Fruit fly (Drosophila melanogaster) whole organism, embryonic: ENCODE measurements around the gene CG5382.

Experiments
- Asciz ChIP-seq: fragments of 200-800 bp; sonication (Bioruptor generic); optimal IDR thresholded peaks from 2 replicates; lab custom pipeline; 2017; ENCODE audit warnings: missing biosample characterization, mild to moderate bottlenecking, missing genetic modification characterization, missing genetic modification reagents
- CG10209 ChIP-seq: fragments of 200-800 bp; sonication (Bioruptor generic); optimal IDR thresholded peaks from 3 replicates; lab custom pipeline; 2017; ENCODE audit warnings: missing biosample characterization, mild to moderate bottlenecking, missing genetic modification characterization, missing genetic modification reagents
- CG10267 ChIP-seq: fragments of 200-800 bp; sonication (Bioruptor generic); optimal IDR thresholded peaks from 2 replicates; lab custom pipeline; 2018; ENCODE audit warnings: missing biosample characterization, mild to moderate bottlenecking, missing genetic modification characterization, moderate library complexity
- CG12236 ChIP-seq: fragments of 200-800 bp; sonication (Bioruptor generic); optimal IDR thresholded peaks from 2 replicates; lab custom pipeline; 2016; ENCODE audit warnings: missing biosample characterization, missing genetic modification characterization
- CG12659 ChIP-seq: fragments of 200-800 bp; sonication (Bioruptor generic); optimal IDR thresholded peaks from 3 replicates; lab custom pipeline; 2017; ENCODE audit warnings: mild to moderate bottlenecking, missing biosample characterization, missing genetic modification reagents, missing genetic modification characterization
- CG13894 ChIP-seq: fragments of 200-800 bp; sonication (Bioruptor generic); optimal IDR thresholded peaks from 3 replicates; lab custom pipeline; 2018; ENCODE audit warnings: missing biosample characterization, mild to moderate bottlenecking, missing genetic modification characterization, moderate library complexity
- CG14710 ChIP-seq: fragments of 200-800 bp; sonication (Bioruptor generic); optimal IDR thresholded peaks from 3 replicates; lab custom pipeline; 2019; ENCODE audit warnings: missing biosample characterization, mild to moderate bottlenecking, missing genetic modification characterization, moderate library complexity
- CG14860 ChIP-seq: fragments of 200-800 bp; sonication (Bioruptor generic); IDR thresholded peaks from 3 replicates; pipeline ENCODE4 v1.3.6; 2022; ENCODE audit warnings: missing biosample characterization, missing genetic modification characterization; ENCODE audit not compliant: partially characterized antibody
- CG15011 ChIP-seq: fragments of 200-800 bp; sonication (Bioruptor generic); optimal IDR thresholded peaks from 3 replicates; lab custom pipeline; 2018; ENCODE audit warnings: missing biosample characterization, mild to moderate bottlenecking, missing genetic modification characterization
- CG15073 ChIP-seq: fragments of 200-800 bp; sonication (Bioruptor generic); optimal IDR thresholded peaks from 2 replicates; lab custom pipeline; 2016; ENCODE audit warnings: missing biosample characterization, missing genetic modification characterization
- CG17612 ChIP-seq: fragments of 200-800 bp; sonication (Bioruptor generic); IDR thresholded peaks from 2 replicates; pipeline ENCODE4 v1.3.6; 2022; ENCODE audit warnings: missing biosample characterization, missing genetic modification characterization
- CG17802 ChIP-seq: fragments of 200-800 bp; sonication (Bioruptor generic); optimal IDR thresholded peaks from 2 replicates; lab custom pipeline; 2018; ENCODE audit warnings: missing biosample characterization, mild to moderate bottlenecking, missing genetic modification characterization, moderate library complexity
- CG1792 ChIP-seq: fragments of 200-800 bp; sonication (Bioruptor generic); optimal IDR thresholded peaks from 2 replicates; lab custom pipeline; 2016; ENCODE audit warnings: missing biosample characterization, missing genetic modification characterization
- CG1832 ChIP-seq: fragments of 200-800 bp; sonication (Bioruptor generic); optimal IDR thresholded peaks from 2 replicates; lab custom pipeline; 2017; ENCODE audit warnings: missing biosample characterization, mild to moderate bottlenecking, missing genetic modification characterization, inconsistent platforms
- CG2129 ChIP-seq: fragments of 200-800 bp; sonication (Bioruptor generic); IDR thresholded peaks from 2 replicates; pipeline ENCODE4 v1.3.6; 2022; ENCODE audit warnings: missing biosample characterization, missing genetic modification characterization; ENCODE audit not compliant: partially characterized antibody
- CG30431 ChIP-seq: fragments of 200-800 bp; sonication (Bioruptor generic); optimal IDR thresholded peaks from 2 replicates; lab custom pipeline; 2017; ENCODE audit warnings: missing biosample characterization, missing genetic modification characterization
- CG6683 ChIP-seq: fragments of 200-800 bp; sonication (Bioruptor generic); optimal IDR thresholded peaks from 2 replicates; lab custom pipeline; 2017; ENCODE audit warnings: missing biosample characterization, mild to moderate bottlenecking, missing genetic modification characterization, missing genetic modification reagents
- CG6813 ChIP-seq: fragments of 200-800 bp; sonication (Bioruptor generic); optimal IDR thresholded peaks from 2 replicates; lab custom pipeline; 2017; ENCODE audit warnings: missing biosample characterization, missing genetic modification characterization, mild to moderate bottlenecking, moderate library complexity, missing genetic modification reagents
- CG9437 ChIP-seq: fragments of 200-800 bp; sonication (Bioruptor generic); optimal IDR thresholded peaks from 2 replicates; lab custom pipeline; 2018; ENCODE audit warnings: missing biosample characterization, mild to moderate bottlenecking, missing genetic modification characterization
- CG9727 ChIP-seq: fragments of 200-800 bp; sonication (Bioruptor generic); optimal IDR thresholded peaks from 3 replicates; lab custom pipeline; 2017; ENCODE audit warnings: missing biosample characterization, mild to moderate bottlenecking, missing genetic modification characterization
- CG9817 ChIP-seq: fragments of 200-800 bp; sonication (Bioruptor generic); optimal IDR thresholded peaks from 2 replicates; lab custom pipeline; 2018; ENCODE audit warnings: missing biosample characterization, mild to moderate bottlenecking, missing genetic modification characterization, moderate library complexity
- Camta ChIP-seq: fragments of 200-800 bp; sonication (Bioruptor generic); optimal IDR thresholded peaks from 2 replicates; lab custom pipeline; 2016; ENCODE audit warnings: missing biosample characterization, missing genetic modification characterization
- CoRest ChIP-seq: fragments of 200-800 bp; sonication (Bioruptor generic); optimal IDR thresholded peaks from 3 replicates; lab custom pipeline; 2018; ENCODE audit warnings: missing biosample characterization, mild to moderate bottlenecking, missing genetic modification characterization, moderate library complexity
- CrebB ChIP-seq: fragments of 200-800 bp; sonication (Bioruptor generic); optimal IDR thresholded peaks from 3 replicates; lab custom pipeline; 2018; ENCODE audit warnings: missing biosample characterization, mild to moderate bottlenecking, missing genetic modification characterization
- Fer2 ChIP-seq: fragments of 200-800 bp; sonication (Bioruptor generic); optimal IDR thresholded peaks from 2 replicates; lab custom pipeline; 2018; ENCODE audit warnings: missing biosample characterization, mild to moderate bottlenecking, missing genetic modification characterization, moderate library complexity
- Hsf ChIP-seq: fragments of 200-800 bp; sonication (Bioruptor generic); optimal IDR thresholded peaks from 3 replicates; lab custom pipeline; 2016; ENCODE audit warnings: missing biosample characterization, missing genetic modification characterization
- Jarid2 ChIP-seq: fragments of 200-800 bp; sonication (Bioruptor generic); optimal IDR thresholded peaks from 3 replicates; lab custom pipeline; 2017; ENCODE audit warnings: mild to moderate bottlenecking, missing biosample characterization, missing genetic modification reagents, missing genetic modification characterization
- Lhr ChIP-seq: fragments of 200-800 bp; sonication (Bioruptor generic); optimal IDR thresholded peaks from 3 replicates; lab custom pipeline; 2017; ENCODE audit warnings: mild to moderate bottlenecking, missing biosample characterization, missing genetic modification reagents, missing genetic modification characterization
- MTF-1 ChIP-seq: fragments of 200-800 bp; sonication (Bioruptor generic); optimal IDR thresholded peaks from 2 replicates; lab custom pipeline; 2018; ENCODE audit warnings: missing biosample characterization, mild to moderate bottlenecking, missing genetic modification characterization, borderline replicate concordance
- NfI ChIP-seq: fragments of 200-800 bp; sonication (Bioruptor generic); optimal IDR thresholded peaks from 3 replicates; lab custom pipeline; 2018; ENCODE audit warnings: missing biosample characterization, mild to moderate bottlenecking, missing genetic modification characterization, moderate library complexity
- Poxn ChIP-seq: fragments of 200-800 bp; sonication (Bioruptor generic); IDR thresholded peaks from 2 replicates; pipeline ENCODE4 v1.3.6; 2022; ENCODE audit warnings: missing biosample characterization, missing genetic modification characterization
- Ptx1 ChIP-seq: fragments of 200-800 bp; sonication (Bioruptor generic); IDR thresholded peaks from 2 replicates; pipeline ENCODE4 v1.3.6; 2022; ENCODE audit warnings: missing biosample characterization, missing genetic modification characterization
- Scr ChIP-seq: fragments of 200-800 bp; sonication (Bioruptor generic); IDR thresholded peaks from 2 replicates; pipeline ENCODE4 v1.3.6; 2022; ENCODE audit warnings: missing biosample characterization, missing genetic modification characterization; ENCODE audit not compliant: partially characterized antibody
- Spps ChIP-seq: fragments of 200-800 bp; sonication (Bioruptor generic); optimal IDR thresholded peaks from 2 replicates; lab custom pipeline; 2018; ENCODE audit warnings: missing biosample characterization, mild to moderate bottlenecking, missing genetic modification characterization
- Usf ChIP-seq: fragments of 200-800 bp; sonication (Bioruptor generic); optimal IDR thresholded peaks from 2 replicates; lab custom pipeline; 2017; ENCODE audit warnings: missing genotype, missing biosample characterization, missing genetic modification characterization
- ato ChIP-seq: fragments of 200-800 bp; sonication (Bioruptor generic); IDR thresholded peaks from 2 replicates; pipeline ENCODE4 v1.3.6; 2022; ENCODE audit warnings: missing biosample characterization, missing genetic modification characterization; ENCODE audit not compliant: partially characterized antibody
- dm ChIP-seq: fragments of 200-800 bp; sonication (Bioruptor generic); optimal IDR thresholded peaks from 3 replicates; lab custom pipeline; 2016; ENCODE audit warnings: missing biosample characterization, missing genetic modification characterization
- gfzf ChIP-seq: fragments of 200-800 bp; sonication (Bioruptor generic); optimal IDR thresholded peaks from 2 replicates; lab custom pipeline; 2016; ENCODE audit warnings: missing biosample characterization, mild to moderate bottlenecking, missing genetic modification characterization, moderate library complexity
- gro ChIP-seq: fragments of 200-800 bp; sonication (Bioruptor generic); optimal IDR thresholded peaks from 2 replicates; lab custom pipeline; 2016; ENCODE audit warnings: missing biosample characterization, missing genetic modification characterization
- gt ChIP-seq: fragments of 200-800 bp; sonication (Bioruptor generic); IDR thresholded peaks from 2 replicates; pipeline ENCODE4 v1.3.6; 2022; ENCODE audit warnings: missing biosample characterization, missing genetic modification characterization
- hth ChIP-seq: fragments of >200 bp; optimal IDR thresholded peaks from 2 replicates; lab custom pipeline; 2017; ENCODE audit warnings: inconsistent platforms
- lola ChIP-seq, 3 experiments: fragments of >200 bp in 2 of 3; fragments of 200-800 bp in 1 of 3; sonication (Bioruptor generic) in 1 of 3; optimal IDR thresholded peaks; 2 replicates each; lab custom pipeline; 2017 to 2019; ENCODE audit warnings: missing biosample characterization in 3 of 3, missing genetic modification characterization in 3 of 3, mild to moderate bottlenecking in 1 of 3, moderate library complexity in 1 of 3
- lov ChIP-seq, 2 experiments: fragments of 200-800 bp in 1 of 2; fragments of >200 bp in 1 of 2; sonication (Bioruptor generic) in 1 of 2; IDR thresholded peaks in 1 of 2; optimal IDR thresholded peaks in 1 of 2; 2 replicates in 1 of 2; 3 replicates in 1 of 2; pipeline versions ENCODE4 v1.3.6 to Lab custom; 2017 to 2022; ENCODE audit warnings: missing biosample characterization in 1 of 2, missing genetic modification characterization in 1 of 2
- mirr ChIP-seq: fragments of 200-800 bp; sonication (Bioruptor generic); optimal IDR thresholded peaks from 3 replicates; lab custom pipeline; 2018; ENCODE audit warnings: missing biosample characterization, mild to moderate bottlenecking, missing genetic modification characterization
- pita ChIP-seq: fragments of 200-800 bp; sonication (Bioruptor generic); optimal IDR thresholded peaks from 2 replicates; lab custom pipeline; 2017; ENCODE audit warnings: missing biosample characterization, mild to moderate bottlenecking, missing genetic modification characterization
- pzg ChIP-seq: fragments of 200-800 bp; sonication (Bioruptor generic); optimal IDR thresholded peaks from 3 replicates; lab custom pipeline; 2018; ENCODE audit warnings: missing biosample characterization, mild to moderate bottlenecking, missing genetic modification characterization, moderate library complexity
- sisA ChIP-seq: fragments of 200-800 bp; sonication (Bioruptor generic); IDR thresholded peaks from 2 replicates; pipeline ENCODE4 v1.3.6; 2022; ENCODE audit warnings: missing biosample characterization, missing genetic modification characterization
- toy ChIP-seq: fragments of 200-800 bp; sonication (Bioruptor generic); IDR thresholded peaks from 2 replicates; pipeline ENCODE4 v1.3.6; 2022; ENCODE audit warnings: missing biosample characterization, missing genetic modification characterization
- tup ChIP-seq: fragments of 200-800 bp; sonication (Bioruptor generic); optimal IDR thresholded peaks from 2 replicates; lab custom pipeline; 2016; ENCODE audit warnings: missing biosample characterization, mild to moderate bottlenecking, missing genetic modification characterization, moderate library complexity
- zfh1 ChIP-seq: fragments of 200-800 bp; sonication (Bioruptor generic); IDR thresholded peaks from 3 replicates; pipeline ENCODE4 v1.3.6; 2022; ENCODE audit warnings: missing biosample characterization, missing genetic modification characterization

CG5382 gene

DNA sequence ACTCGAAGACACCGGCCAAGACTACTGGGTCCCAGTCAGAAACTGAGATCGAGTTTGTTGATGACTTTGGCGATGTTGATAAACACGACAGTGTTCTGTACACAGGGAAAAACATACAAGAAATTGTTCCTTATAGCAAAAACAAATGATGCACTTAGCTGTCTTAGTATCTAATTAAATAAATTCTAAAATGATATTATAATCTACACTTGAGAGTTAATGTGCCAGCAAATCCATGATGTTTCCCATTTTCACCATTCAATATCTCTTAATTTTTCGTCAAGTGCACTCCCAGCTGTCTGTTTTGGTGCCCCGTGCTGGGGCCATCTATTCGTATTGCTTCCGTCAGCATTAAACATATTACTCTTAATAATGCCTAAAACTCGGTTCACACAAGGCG is 34.5 kb upstream of the CG5382 start (continued):
- TF ChIP-seq CG15011 (GFP tag; lab: Kevin White, UChicago) (no peak), Fer2 (tag; lab: Kevin White, UChicago) (no peak), CG17612 (GFP tag; lab: Robert Waterston, UW) (no peak), CG1832 (GFP tag; lab: Kevin White, UChicago) (no peak), CG9727 (GFP tag; lab: Kevin White, UChicago) (peak; percentile 37), Hsf (peak; percentile 34), Asciz (GFP tag; lab: Kevin White, UChicago) (no peak), CrebB (no peak), Usf (GFP tag; lab: Kevin White, UChicago) (no peak), Lhr (GFP tag; lab: Kevin White, UChicago) (no peak), CG10267 (tag; lab: Kevin White, UChicago) (peak; percentile 29), Ptx1 (GFP tag; lab: Robert Waterston, UW) (peak; percentile 58), CG6683 (GFP tag; lab: Kevin White, UChicago) (no peak), CG15073 (GFP tag; lab: Kevin White, UChicago) (no peak), Jarid2 (GFP tag; lab: Kevin White, UChicago) (no peak), CG9437 (GFP tag; lab: Kevin White, UChicago) (no peak), pita (GFP tag; lab: Kevin White, UChicago) (no peak), CG1792 (no peak), hth (lab: Kevin White, UChicago) (no peak), ato (GFP tag; lab: Robert Waterston, UW) (no peak), toy (no peak), CG2129 (no peak), NfI (GFP tag; lab: Kevin White, UChicago) (no peak), MTF-1 (GFP tag; lab: Kevin White, UChicago) (no peak), CG10209 (GFP tag; lab: Kevin White, UChicago) (no peak), CG14710 (no peak), dm (no peak), gfzf (GFP tag; lab: Kevin White, UChicago) (no peak), CG6813 (GFP tag; lab: Kevin White, UChicago) (no peak), CG13894 (tag; lab: Kevin White, UChicago) (no peak), Spps (tag; lab: Kevin White, UChicago) (no peak), zfh1 (GFP tag; lab: Robert Waterston, UW) (peak; percentile 56; the same call in 1 of the 3 replicates), lola (GFP tag; optimal IDR thresholded peaks at IDR 0.05; lab: Kevin White, UChicago) (no peak), mirr (GFP tag; lab: Kevin White, UChicago) (no peak), CoRest (tag; lab: Kevin White, UChicago) (peak; percentile 18), lov (optimal IDR thresholded peaks at IDR 0.05; lab: Kevin White, UChicago) (no peak), lov (GFP tag; IDR thresholded peaks at IDR 0.05; lab: Robert Waterston, UW) (no peak), tup (GFP tag; lab: Kevin White, UChicago) (no peak), CG17802 (tag; lab: Kevin White, UChicago) (no peak), CG9817 (no peak), gt (GFP tag; lab: Robert Waterston, UW) (no peak), gro (no peak), Poxn (GFP tag; lab: Robert Waterston, UW) (no peak), Scr (no peak), CG12236 (no peak), CG30431 (GFP tag; lab: Kevin White, UChicago) (no peak), CG12659 (GFP tag; lab: Kevin White, UChicago) (no peak), CG14860 (GFP tag; lab: Robert Waterston, UW) (no peak), sisA (GFP tag; lab: Robert Waterston, UW) (no peak), pzg (GFP tag; lab: Kevin White, UChicago) (no peak), Camta (no peak)
